Fruit fly (Drosophila melanogaster) whole organism, prepupa: ENCODE data around the gene CCAP-R.

ENCODE experiments used
- CG11294 ChIP-seq: fragments of 200-800 bp; sonication (Bioruptor generic); IDR thresholded peaks from 2 replicates; pipeline ENCODE4 v1.3.6; 2022; ENCODE audit warnings: missing biosample characterization, missing genetic modification characterization
- CG15336 ChIP-seq: fragments of 200-800 bp; sonication (Bioruptor generic); IDR thresholded peaks from 2 replicates; pipeline ENCODE4 v1.3.6; 2022; ENCODE audit warnings: missing biosample characterization, missing genetic modification characterization
- CG16779 ChIP-seq: fragments of 200-800 bp; sonication (Bioruptor generic); optimal IDR thresholded peaks from 3 replicates; lab custom pipeline; 2017; ENCODE audit warnings: missing biosample characterization, mild to moderate bottlenecking, missing genetic modification characterization
- CG3919 ChIP-seq: fragments of 200-800 bp; sonication (Bioruptor generic); optimal IDR thresholded peaks from 3 replicates; lab custom pipeline; 2016; ENCODE audit warnings: missing biosample characterization, missing genetic modification characterization
- CG4318 ChIP-seq: fragments of 200-800 bp; sonication (Bioruptor generic); optimal IDR thresholded peaks from 3 replicates; lab custom pipeline; 2017; ENCODE audit warnings: missing biosample characterization, mild to moderate bottlenecking, missing genetic modification characterization
- CG9139 ChIP-seq: fragments of 200-800 bp; sonication (Bioruptor generic); optimal IDR thresholded peaks from 3 replicates; lab custom pipeline; 2017; ENCODE audit warnings: missing biosample characterization, mild to moderate bottlenecking, missing genetic modification characterization
- Eip78C ChIP-seq: fragments of 200-800 bp; sonication (Bioruptor generic); peaks from one replicate; lab custom pipeline; 2016; ENCODE audit warnings: missing biosample characterization, missing genetic modification characterization
- Eip93F ChIP-seq: fragments of 200-800 bp; sonication (Bioruptor generic); optimal IDR thresholded peaks from 2 replicates; lab custom pipeline; 2016; ENCODE audit warnings: missing biosample characterization, mild to moderate bottlenecking, missing genetic modification characterization
- acj6 ChIP-seq: fragments of 200-800 bp; sonication (Bioruptor generic); optimal IDR thresholded peaks from 3 replicates; lab custom pipeline; 2016; ENCODE audit warnings: missing biosample characterization, missing genetic modification characterization
- cyc ChIP-seq: fragments of 200-800 bp; sonication (Bioruptor generic); optimal IDR thresholded peaks from 3 replicates; lab custom pipeline; 2016; ENCODE audit warnings: missing biosample characterization, missing genetic modification characterization
- fd59A ChIP-seq: fragments of 200-800 bp; sonication (Bioruptor generic); optimal IDR thresholded peaks from 2 replicates; lab custom pipeline; 2017; ENCODE audit warnings: missing biosample characterization, mild to moderate bottlenecking, missing genetic modification characterization, missing genetic modification reagents
- net ChIP-seq: fragments of 200-800 bp; sonication (Bioruptor generic); optimal IDR thresholded peaks from 3 replicates; lab custom pipeline; 2016; ENCODE audit warnings: missing biosample characterization, missing genetic modification characterization
- ss ChIP-seq, 2 experiments: fragments of 200-800 bp; sonication (Bioruptor generic); optimal IDR thresholded peaks; 2 replicates in 1 of 2; 3 replicates in 1 of 2; lab custom pipeline; 2017 to 2018; ENCODE audit warnings: mild to moderate bottlenecking in 2 of 2, missing biosample characterization in 2 of 2, missing genetic modification characterization in 2 of 2, moderate library complexity in 1 of 2

dm6 chr3R:25999130-25999529 is 43.1 kb upstream of the CCAP-R start:
- TF ChIP-seq CG16779 (tag; lab: Kevin White, UChicago) (no peak), CG9139 (GFP tag; lab: Kevin White, UChicago) (no peak), CG4318 (no peak), ss (GFP tag; optimal IDR thresholded peaks at IDR 0.05; lab: Kevin White, UChicago) (no peak), net (GFP tag; lab: Kevin White, UChicago) (no peak), CG15336 (GFP tag; lab: Robert Waterston, UW) (no peak), acj6 (GFP tag; lab: Kevin White, UChicago) (no peak), CG11294 (no peak), fd59A (no peak), CG3919 (GFP tag; lab: Kevin White, UChicago) (no peak), cyc (GFP tag; lab: Kevin White, UChicago) (no peak), Eip78C (no peak), Eip93F (GFP tag; lab: Kevin White, UChicago) (no peak)
